Fruit fly (Drosophila melanogaster) S2 (cell line): ENCODE data around the gene CG6675.

ENCODE experiments used
- CG8478 ChIP-seq: fragments of >200 bp; optimal IDR thresholded peaks from 2 replicates; lab custom pipeline; 2018
- CTCF ChIP-seq, 2 experiments: fragments of >200 bp; optimal IDR thresholded peaks; 2 replicates each; lab custom pipeline; 2018

dm6 chr2L:22148713-22149112, 39.9 kb downstream of the CG6675 start:
- TF ChIP-seq CTCF (optimal IDR thresholded peaks at IDR 0.05; lab: Kevin White, UChicago) (no peak), CG8478 (lab: Kevin White, UChicago) (no peak)
